Fruit fly (Drosophila melanogaster) whole organism: ENCODE results near the gene Mob3.

Experiments used
- EcR ChIP-seq, 2 experiments: fragments of >200 bp; optimal IDR thresholded peaks; 2 replicates each; lab custom pipeline; 2017; ENCODE audit warnings: missing biosample characterization in 2 of 2, missing genetic modification characterization in 2 of 2, missing genetic modification reagents in 2 of 2
- usp ChIP-seq: fragments of >200 bp; optimal IDR thresholded peaks from 2 replicates; lab custom pipeline; 2017; ENCODE audit warnings: missing biosample characterization, missing genetic modification characterization, mixed read lengths

dm6 chr2L:10226213-10226723 lies 38.9 kb upstream of the Mob3 start:
- TF ChIP-seq EcR (GFP tag; optimal IDR thresholded peaks at IDR 0.05; lab: Kevin White, UChicago): no peak
- no peak for TF ChIP-seq usp
